Worm (Caenorhabditis elegans): ENCODE results near the gene C17C3.15.

C17C3.15 gene

ce11 chrII:5570272-5570671 lies at the start of gene C17C3.15, which contains the start of gene C17C3.1:
TSS of gene C17C3.15 (plus strand) at chrII:5570654.
TSS of gene C17C3.1 (plus strand) at chrII:5570572.
- no peak for TF ChIP-seq zag-1 (tag; optimal IDR thresholded peaks at IDR 0.05)
- no peak for TF ChIP-seq mab-5 (tag; optimal IDR thresholded peaks at IDR 0.05)
- no peak for TF ChIP-seq sma-3 (GFP tag; optimal IDR thresholded peaks at IDR 0.05)
- no peak for TF ChIP-seq elt-3 (tag; optimal IDR thresholded peaks at IDR 0.05)
- TF ChIP-seq lin-39 (tag; optimal IDR thresholded peaks at IDR 0.05), result no peak
- peak; percentile 5 for TF ChIP-seq sma-9 (GFP tag; optimal IDR thresholded peaks at IDR 0.05)
- TF ChIP-seq sma-9 (tag; optimal IDR thresholded peaks at IDR 0.05), result no peak

ce11 chrII:5521411-5521810 lies 49.0 kb upstream of the C17C3.15 start, which contains the start of gene ZK177.12:
TSS of gene ZK177.12 (plus strand) at chrII:5521711.
- no peak for TF ChIP-seq R02D3.7 (tag; optimal IDR thresholded peaks at IDR 0.05)
- no peak for TF ChIP-seq ztf-1 (GFP tag; conservative IDR thresholded peaks at IDR 0.05)
- TF ChIP-seq unc-39 (tag; optimal IDR thresholded peaks at IDR 0.05), result no peak
- TF ChIP-seq ceh-16 (tag; optimal IDR thresholded peaks at IDR 0.05), result no peak
- no peak for TF ChIP-seq nhr-23 (tag; optimal IDR thresholded peaks at IDR 0.05)

DNA sequence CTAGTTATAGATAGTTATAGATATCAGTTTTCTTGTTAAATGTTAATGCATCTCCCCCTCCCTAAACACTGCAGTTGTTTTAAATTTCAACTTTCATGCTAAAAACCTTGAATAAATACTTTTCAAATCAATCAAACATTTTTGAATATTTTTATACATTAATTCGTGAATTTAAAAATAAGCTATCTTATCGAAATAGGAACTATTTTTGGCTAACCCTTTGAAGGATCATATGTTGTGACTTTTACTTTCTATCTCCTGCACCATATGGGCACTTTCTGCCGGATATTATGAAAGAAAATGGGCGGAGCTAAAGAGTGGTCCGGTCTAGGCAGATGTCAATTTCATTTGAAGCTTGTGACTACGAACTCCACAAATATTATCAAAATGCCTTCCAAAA lies 47.8 kb upstream of the C17C3.15 start, which contains the start of gene ZK177.11:
Gene ZK177.11 (plus strand): TSS at position 301 of the 400 bp plus-strand sequence.
- TF ChIP-seq gmeb-1 (tag; optimal IDR thresholded peaks at IDR 0.05) (no peak), Y55F3AM.14 (GFP tag; optimal IDR thresholded peaks at IDR 0.05) (no peak), crh-2 (tag; optimal IDR thresholded peaks at IDR 0.05) (no peak), lsy-2 (tag; optimal IDR thresholded peaks at IDR 0.05) (no peak), sem-4 (tag; optimal IDR thresholded peaks at IDR 0.05) (no peak), F13H6.1 (tag; optimal IDR thresholded peaks at IDR 0.05) (no peak), mdl-1 (tag; optimal IDR thresholded peaks at IDR 0.05) (no peak), elt-1 (tag; optimal IDR thresholded peaks at IDR 0.05) (no peak), aly-2 (tag; optimal IDR thresholded peaks at IDR 0.05) (no peak), lin-13 (GFP tag; optimal IDR thresholded peaks at IDR 0.05) (no peak), nhr-25 (tag; optimal IDR thresholded peaks at IDR 0.05) (no peak), blmp-1 (tag; optimal IDR thresholded peaks at IDR 0.05; ENCODE audit: insufficient read depth) (no peak), sma-9 (GFP tag; optimal IDR thresholded peaks at IDR 0.05) (no peak), sma-9 (tag; optimal IDR thresholded peaks at IDR 0.05) (no peak), nhr-6 (tag; optimal IDR thresholded peaks at IDR 0.05) (no peak), ztf-4 (tag; optimal IDR thresholded peaks at IDR 0.05) (no peak), unc-55 (GFP tag; optimal IDR thresholded peaks at IDR 0.05) (no peak), skn-1 (tag; optimal IDR thresholded peaks at IDR 0.05) (no peak), ztf-11 (tag; optimal IDR thresholded peaks at IDR 0.05) (no peak)

DNA sequence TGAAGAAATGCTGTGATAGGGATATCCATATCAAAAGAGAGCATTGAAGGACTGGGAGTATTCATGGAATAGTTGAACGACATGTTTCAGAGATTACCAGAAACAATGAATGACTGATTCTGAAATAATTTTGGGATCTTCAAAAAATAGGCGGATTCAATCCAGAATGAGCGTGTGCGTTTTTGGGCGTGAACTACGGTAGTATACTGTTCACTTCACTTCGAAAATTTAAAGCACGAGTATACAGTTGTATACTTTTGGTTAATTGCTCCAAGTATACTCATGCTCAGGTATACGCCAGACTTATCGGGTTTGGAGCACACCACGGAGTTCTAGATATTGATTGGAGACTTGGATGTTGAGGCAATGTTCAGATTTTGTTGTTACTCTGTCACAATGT lies 45.2 kb upstream of the C17C3.15 start, which contains the start of gene tbx-35:
Gene tbx-35 (minus strand): TSS at position 101 of the 400 bp plus-strand sequence.
- TF ChIP-seq snpc-4 (tag; optimal IDR thresholded peaks at IDR 0.05) (no peak), nhr-6 (tag; optimal IDR thresholded peaks at IDR 0.05) (no peak), mab-5 (tag; optimal IDR thresholded peaks at IDR 0.05) (no peak), ztf-4 (tag; optimal IDR thresholded peaks at IDR 0.05) (no peak), ama-1 (optimal IDR thresholded peaks at IDR 0.05) (no peak), ztf-1 (GFP tag; conservative IDR thresholded peaks at IDR 0.05) (no peak), R02D3.7 (tag; optimal IDR thresholded peaks at IDR 0.05) (no peak), ceh-82 (tag; optimal IDR thresholded peaks at IDR 0.05) (no peak), fos-1 (tag; optimal IDR thresholded peaks at IDR 0.05) (no peak), nhr-23 (tag; optimal IDR thresholded peaks at IDR 0.05) (no peak), unc-39 (tag; optimal IDR thresholded peaks at IDR 0.05) (no peak), F13H6.1 (tag; optimal IDR thresholded peaks at IDR 0.05) (no peak), nhr-12 (tag; optimal IDR thresholded peaks at IDR 0.05) (no peak)

DNA sequence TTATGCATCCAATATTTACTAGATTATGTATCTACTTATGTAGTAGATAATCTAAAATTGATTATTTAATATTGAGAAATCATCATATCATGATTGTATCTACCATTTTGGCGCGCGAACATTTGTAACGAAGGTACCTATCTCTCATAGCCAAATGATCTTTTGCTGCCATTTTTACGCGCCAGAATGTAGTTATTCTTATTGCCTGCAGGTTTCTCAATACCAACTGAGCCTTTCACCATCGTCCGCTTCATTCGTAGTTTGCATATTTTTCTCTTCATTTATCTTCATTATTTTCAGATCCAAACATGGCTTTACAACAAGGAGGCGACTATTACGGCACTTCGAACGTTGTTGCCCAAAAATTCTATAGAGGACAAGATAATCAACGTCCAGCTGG lies 42.6 kb upstream of the C17C3.15 start, which contains the start of gene ZK177.1:
Gene ZK177.1 (plus strand): TSS at position 301 of the 400 bp plus-strand sequence.
- TF ChIP-seq ceh-16 (tag; optimal IDR thresholded peaks at IDR 0.05) (no peak), nhr-21 (tag; optimal IDR thresholded peaks at IDR 0.05) (no peak), unc-39 (tag; optimal IDR thresholded peaks at IDR 0.05) (no peak), peb-1 (tag; optimal IDR thresholded peaks at IDR 0.05) (no peak), R02D3.7 (tag; optimal IDR thresholded peaks at IDR 0.05) (no peak), lin-39 (tag; optimal IDR thresholded peaks at IDR 0.05) (no peak), alr-1 (tag; optimal IDR thresholded peaks at IDR 0.05) (no peak), ztf-1 (GFP tag; conservative IDR thresholded peaks at IDR 0.05) (no peak), nhr-12 (tag; optimal IDR thresholded peaks at IDR 0.05) (no peak), mdl-1 (tag; optimal IDR thresholded peaks at IDR 0.05) (no peak), mbf-1 (tag; optimal IDR thresholded peaks at IDR 0.05) (no peak), aly-2 (tag; optimal IDR thresholded peaks at IDR 0.05) (no peak), zag-1 (tag; optimal IDR thresholded peaks at IDR 0.05) (no peak)

Measured in whole organism, L2 larva.